Fruit fly (Drosophila melanogaster): Measurements from ENCODE around the gene CG12609.

- TF ChIP-seq CG8478 (optimal IDR thresholded peaks at IDR 0.05) (no peak), pan (optimal IDR thresholded peaks at IDR 0.05) (no peak), Dll (optimal IDR thresholded peaks at IDR 0.05) (no peak), psq (optimal IDR thresholded peaks at IDR 0.05) (no peak), EcR (GFP tag; optimal IDR thresholded peaks at IDR 0.05) (no peak)
Observed at dm6 chrX:18774818-18775343, 26.8 kb upstream of the CG12609 start, which contains the start of gene CG6891.

Data from whole organism.